Fruit fly (Drosophila melanogaster) whole organism, embryonic: Measurements from ENCODE around the gene SPH93.
A peak's percentile ranks its signal among the peaks of the same experiment; 100 is the strongest.

ENCODE experiments used
- Asciz ChIP-seq: fragments of 200-800 bp; sonication (Bioruptor generic); optimal IDR thresholded peaks from 2 replicates; lab custom pipeline; 2017; ENCODE audit warnings: missing biosample characterization, mild to moderate bottlenecking, missing genetic modification characterization, missing genetic modification reagents
- Atf6 ChIP-seq: fragments of 200-800 bp; sonication (Bioruptor generic); IDR thresholded peaks from 2 replicates; pipeline ENCODE4 v1.3.6; 2022; ENCODE audit warnings: missing biosample characterization, missing genetic modification characterization
- CG10979 ChIP-seq: fragments of 200-800 bp; sonication (Bioruptor generic); optimal IDR thresholded peaks from 2 replicates; lab custom pipeline; 2018; ENCODE audit warnings: missing biosample characterization, mild to moderate bottlenecking, missing genetic modification characterization, moderate library complexity
- CG11398 ChIP-seq: fragments of 200-800 bp; sonication (Bioruptor generic); optimal IDR thresholded peaks from 2 replicates; lab custom pipeline; 2016; ENCODE audit warnings: missing biosample characterization, missing genetic modification characterization
- CG12071 ChIP-seq: fragments of 200-800 bp; sonication (Bioruptor generic); optimal IDR thresholded peaks from 3 replicates; lab custom pipeline; 2018; ENCODE audit warnings: missing biosample characterization, mild to moderate bottlenecking, missing genetic modification characterization
- CG12104 ChIP-seq: fragments of 200-800 bp; sonication (Bioruptor generic); optimal IDR thresholded peaks from 3 replicates; lab custom pipeline; 2016; ENCODE audit warnings: missing biosample characterization, missing genetic modification characterization
- CG12659 ChIP-seq: fragments of 200-800 bp; sonication (Bioruptor generic); optimal IDR thresholded peaks from 3 replicates; lab custom pipeline; 2017; ENCODE audit warnings: mild to moderate bottlenecking, missing biosample characterization, missing genetic modification reagents, missing genetic modification characterization
- CG1529 ChIP-seq: fragments of 200-800 bp; sonication (Bioruptor generic); optimal IDR thresholded peaks from 3 replicates; lab custom pipeline; 2018; ENCODE audit warnings: missing biosample characterization, missing genetic modification characterization
- CG16779 ChIP-seq: fragments of 200-800 bp; sonication (Bioruptor generic); IDR thresholded peaks from 2 replicates; pipeline ENCODE4 v1.3.6; 2022; ENCODE audit warnings: missing biosample characterization, missing genetic modification characterization
- CG16813 ChIP-seq: fragments of 200-800 bp; sonication (Bioruptor generic); IDR thresholded peaks from 3 replicates; pipeline ENCODE4 v1.3.6; 2022; ENCODE audit warnings: missing biosample characterization, missing genetic modification characterization; ENCODE audit not compliant: partially characterized antibody
- CG17328 ChIP-seq: fragments of 200-800 bp; sonication (Bioruptor generic); IDR thresholded peaks from 2 replicates; pipeline ENCODE4 v1.3.6; 2022; ENCODE audit warnings: missing biosample characterization, missing genetic modification characterization
- CG18476 ChIP-seq: fragments of 200-800 bp; sonication (Bioruptor generic); optimal IDR thresholded peaks from 2 replicates; lab custom pipeline; 2016; ENCODE audit warnings: missing biosample characterization, mild to moderate bottlenecking, missing genetic modification characterization
- CG18599 ChIP-seq: fragments of 200-800 bp; sonication (Bioruptor generic); optimal IDR thresholded peaks from 3 replicates; lab custom pipeline; 2017; ENCODE audit warnings: missing biosample characterization, missing genetic modification characterization, mild to moderate bottlenecking, moderate library complexity, missing genetic modification reagents
- CG2120 ChIP-seq: fragments of 200-800 bp; sonication (Bioruptor generic); optimal IDR thresholded peaks from 3 replicates; lab custom pipeline; 2016; ENCODE audit warnings: missing biosample characterization, missing genetic modification characterization
- CG30020 ChIP-seq: fragments of 200-800 bp; optimal IDR thresholded peaks from 2 replicates; lab custom pipeline; 2019; ENCODE audit warnings: missing biosample characterization, mild to moderate bottlenecking, missing genetic modification characterization, moderate library complexity
- CG3407 ChIP-seq: fragments of 200-800 bp; sonication (Bioruptor generic); optimal IDR thresholded peaks from 2 replicates; lab custom pipeline; 2018; ENCODE audit warnings: missing biosample characterization, mild to moderate bottlenecking, missing genetic modification characterization
- CG3838 ChIP-seq: fragments of 200-800 bp; sonication (Bioruptor generic); optimal IDR thresholded peaks from 3 replicates; lab custom pipeline; 2016; ENCODE audit warnings: missing biosample characterization, missing genetic modification characterization
- CG5180 ChIP-seq: fragments of 200-800 bp; sonication (Bioruptor generic); optimal IDR thresholded peaks from 3 replicates; lab custom pipeline; 2017; ENCODE audit warnings: missing biosample characterization, missing genetic modification characterization, mild to moderate bottlenecking, moderate library complexity, missing genetic modification reagents
- CG6765 ChIP-seq: fragments of 200-800 bp; sonication (Bioruptor generic); optimal IDR thresholded peaks from 3 replicates; lab custom pipeline; 2017; ENCODE audit warnings: missing biosample characterization, mild to moderate bottlenecking, missing genetic modification characterization
- CG7556 ChIP-seq: fragments of 200-800 bp; sonication (Bioruptor generic); optimal IDR thresholded peaks from 2 replicates; lab custom pipeline; 2017; ENCODE audit warnings: missing biosample characterization, mild to moderate bottlenecking, missing genetic modification characterization
- CG9215 ChIP-seq: fragments of 200-800 bp; sonication (Bioruptor generic); IDR thresholded peaks from 2 replicates; pipeline ENCODE4 v1.3.6; 2022; ENCODE audit warnings: missing biosample characterization, missing genetic modification characterization
- CG9817 ChIP-seq: fragments of 200-800 bp; sonication (Bioruptor generic); optimal IDR thresholded peaks from 2 replicates; lab custom pipeline; 2018; ENCODE audit warnings: missing biosample characterization, mild to moderate bottlenecking, missing genetic modification characterization, moderate library complexity
- CG9876 ChIP-seq: fragments of 200-800 bp; sonication (Bioruptor generic); optimal IDR thresholded peaks from 2 replicates; lab custom pipeline; 2016; ENCODE audit warnings: missing biosample characterization, missing genetic modification characterization
- Ets65A ChIP-seq: fragments of 200-800 bp; sonication (Bioruptor generic); peaks from one replicate; lab custom pipeline; 2016; ENCODE audit warnings: missing biosample characterization, missing genetic modification characterization
- HLH4C ChIP-seq: fragments of 200-800 bp; sonication (Bioruptor generic); IDR thresholded peaks from 3 replicates; pipeline ENCODE4 v1.3.6; 2022; ENCODE audit warnings: missing biosample characterization, missing genetic modification characterization; ENCODE audit not compliant: partially characterized antibody
- Hmx ChIP-seq: fragments of 200-800 bp; sonication (Bioruptor generic); optimal IDR thresholded peaks from 2 replicates; lab custom pipeline; 2016; ENCODE audit warnings: missing biosample characterization, missing genetic modification characterization
- Hr3 ChIP-seq: fragments of 200-800 bp; sonication (Bioruptor generic); optimal IDR thresholded peaks from 3 replicates; lab custom pipeline; 2016; ENCODE audit warnings: missing biosample characterization, missing genetic modification characterization
- Hr39 ChIP-seq: fragments of >200 bp; optimal IDR thresholded peaks from 2 replicates; lab custom pipeline; 2017
- Hr51 ChIP-seq, 2 experiments: fragments of 200-800 bp; sonication (Bioruptor generic); optimal IDR thresholded peaks; 2 replicates in 1 of 2; 3 replicates in 1 of 2; lab custom pipeline; 2016 to 2018; ENCODE audit warnings: missing biosample characterization in 2 of 2, missing genetic modification characterization in 2 of 2, mild to moderate bottlenecking in 1 of 2, moderate library complexity in 1 of 2
- Lhr ChIP-seq: fragments of 200-800 bp; sonication (Bioruptor generic); optimal IDR thresholded peaks from 3 replicates; lab custom pipeline; 2017; ENCODE audit warnings: mild to moderate bottlenecking, missing biosample characterization, missing genetic modification reagents, missing genetic modification characterization
- MESR4 ChIP-seq: fragments of 200-800 bp; sonication (Bioruptor generic); optimal IDR thresholded peaks from 2 replicates; lab custom pipeline; 2018; ENCODE audit warnings: missing biosample characterization, mild to moderate bottlenecking, missing genetic modification characterization, moderate library complexity
- Mad ChIP-seq: fragments of 200-800 bp; sonication (Bioruptor generic); optimal IDR thresholded peaks from 2 replicates; lab custom pipeline; 2016; ENCODE audit warnings: missing biosample characterization, missing genetic modification characterization
- Scr ChIP-seq: fragments of 200-800 bp; sonication (Bioruptor generic); IDR thresholded peaks from 2 replicates; pipeline ENCODE4 v1.3.6; 2022; ENCODE audit warnings: missing biosample characterization, missing genetic modification characterization; ENCODE audit not compliant: partially characterized antibody
- Sox102F ChIP-seq: fragments of 200-800 bp; sonication (Bioruptor generic); optimal IDR thresholded peaks from 2 replicates; lab custom pipeline; 2018; ENCODE audit warnings: missing biosample characterization, mild to moderate bottlenecking, missing genetic modification characterization, moderate library complexity
- Spps ChIP-seq: fragments of 200-800 bp; sonication (Bioruptor generic); optimal IDR thresholded peaks from 2 replicates; lab custom pipeline; 2018; ENCODE audit warnings: missing biosample characterization, mild to moderate bottlenecking, missing genetic modification characterization
- amos ChIP-seq: fragments of 200-800 bp; sonication (Bioruptor generic); IDR thresholded peaks from 2 replicates; pipeline ENCODE4 v1.3.6; 2022; ENCODE audit warnings: missing biosample characterization, missing genetic modification characterization; ENCODE audit not compliant: partially characterized antibody
- bbx ChIP-seq: fragments of 200-800 bp; sonication (Bioruptor generic); IDR thresholded peaks from 2 replicates; pipeline ENCODE4 v1.3.6; 2022; ENCODE audit warnings: missing biosample characterization, missing genetic modification characterization; ENCODE audit not compliant: partially characterized antibody
- btn ChIP-seq: fragments of 200-800 bp; sonication (Bioruptor generic); optimal IDR thresholded peaks from 2 replicates; lab custom pipeline; 2016; ENCODE audit warnings: missing biosample characterization, missing genetic modification characterization
- cas ChIP-seq: fragments of 200-800 bp; sonication (Bioruptor generic); IDR thresholded peaks from 2 replicates; pipeline ENCODE4 v1.3.6; 2022; ENCODE audit warnings: missing biosample characterization, missing genetic modification characterization
- crc ChIP-seq: fragments of 200-800 bp; sonication (Bioruptor generic); optimal IDR thresholded peaks from 2 replicates; lab custom pipeline; 2016; ENCODE audit warnings: missing biosample characterization, missing genetic modification characterization
- crol ChIP-seq: fragments of 200-800 bp; sonication (Bioruptor generic); IDR thresholded peaks from 2 replicates; pipeline ENCODE4 v1.3.6; 2022; ENCODE audit warnings: missing biosample characterization, missing genetic modification characterization
- eyg ChIP-seq: fragments of 200-800 bp; sonication (Bioruptor generic); optimal IDR thresholded peaks from 3 replicates; lab custom pipeline; 2016; ENCODE audit warnings: missing biosample characterization, missing genetic modification characterization
- gcm ChIP-seq: fragments of 200-800 bp; sonication (Bioruptor generic); optimal IDR thresholded peaks from 2 replicates; lab custom pipeline; 2019; ENCODE audit warnings: missing biosample characterization, mild to moderate bottlenecking, missing genetic modification characterization, moderate library complexity
- gro ChIP-seq: fragments of 200-800 bp; sonication (Bioruptor generic); optimal IDR thresholded peaks from 2 replicates; lab custom pipeline; 2016; ENCODE audit warnings: missing biosample characterization, missing genetic modification characterization
- gt ChIP-seq: fragments of 200-800 bp; sonication (Bioruptor generic); IDR thresholded peaks from 2 replicates; pipeline ENCODE4 v1.3.6; 2022; ENCODE audit warnings: missing biosample characterization, missing genetic modification characterization
- mld ChIP-seq: fragments of 200-800 bp; sonication (Bioruptor generic); IDR thresholded peaks from 3 replicates; pipeline ENCODE4 v1.3.6; 2022; ENCODE audit warnings: missing biosample characterization, missing genetic modification characterization; ENCODE audit not compliant: partially characterized antibody
- sob ChIP-seq: fragments of 200-800 bp; sonication (Bioruptor generic); IDR thresholded peaks from 2 replicates; pipeline ENCODE4 v1.3.6; 2022; ENCODE audit warnings: missing biosample characterization, missing genetic modification characterization
- stwl ChIP-seq: fragments of 200-800 bp; sonication (Bioruptor generic); optimal IDR thresholded peaks from 3 replicates; lab custom pipeline; 2018; ENCODE audit warnings: missing biosample characterization, mild to moderate bottlenecking, missing genetic modification characterization, moderate library complexity
- unc-4 ChIP-seq: fragments of 200-800 bp; sonication (Bioruptor generic); IDR thresholded peaks from 2 replicates; pipeline ENCODE4 v1.3.6; 2022; ENCODE audit warnings: missing biosample characterization, missing genetic modification characterization; ENCODE audit not compliant: partially characterized antibody
- zf30C ChIP-seq: fragments of 200-800 bp; sonication (Bioruptor generic); optimal IDR thresholded peaks from 3 replicates; lab custom pipeline; 2018; ENCODE audit warnings: missing biosample characterization, mild to moderate bottlenecking, missing genetic modification characterization

The SPH93 gene

dm6 chr2L:17484174-17484573 is 28.5 kb upstream of the SPH93 start, which contains the start of the genes GCS2beta and CG5131 (continued):
- TF ChIP-seq CG9876 (peak; percentile 96), CG3838 (GFP tag; lab: Kevin White, UChicago) (peak; percentile 71), HLH4C (GFP tag; lab: Robert Waterston, UW) (peak; percentile 88), Spps (peak; percentile 56), gcm (GFP tag; lab: Kevin White, UChicago) (peak; percentile 80), stwl (tag; lab: Kevin White, UChicago) (peak; percentile 79), CG12071 (GFP tag; lab: Kevin White, UChicago) (peak; percentile 82), eyg (peak; percentile 92), sob (peak; percentile 96), btn (GFP tag; lab: Kevin White, UChicago) (peak; percentile 62), Ets65A (peak; percentile 100), CG10979 (peak; percentile 78), CG3407 (GFP tag; lab: Kevin White, UChicago) (peak; percentile 78), CG18476 (GFP tag; lab: Kevin White, UChicago) (peak; percentile 89), CG5180 (GFP tag; lab: Kevin White, UChicago) (peak; percentile 50), crc (GFP tag; lab: Kevin White, UChicago) (peak; percentile 92), Atf6 (peak; percentile 93), Hmx (GFP tag; lab: Kevin White, UChicago) (peak; percentile 86), CG7556 (GFP tag; lab: Kevin White, UChicago) (peak; percentile 87), bbx (GFP tag; lab: Robert Waterston, UW) (peak; percentile 77), Hr39 (lab: Kevin White, UChicago) (no peak), CG2120 (GFP tag; lab: Kevin White, UChicago) (peak; percentile 98), CG9817 (peak; percentile 96), Hr3 (GFP tag; lab: Kevin White, UChicago) (peak; percentile 94), unc-4 (GFP tag; lab: Robert Waterston, UW) (peak; percentile 88), CG9215 (GFP tag; lab: Robert Waterston, UW) (peak; percentile 94), Lhr (GFP tag; lab: Kevin White, UChicago) (peak; percentile 74), CG6765 (peak; percentile 73), amos (GFP tag; lab: Robert Waterston, UW) (peak; percentile 85), cas (GFP tag; lab: Robert Waterston, UW) (peak; percentile 87), CG17328 (peak; percentile 90), gt (peak; percentile 75), CG12104 (GFP tag; lab: Kevin White, UChicago) (peak; percentile 88), Scr (GFP tag; lab: Robert Waterston, UW) (peak; percentile 93), gro (GFP tag; lab: Kevin White, UChicago) (peak; percentile 97), Sox102F (GFP tag; lab: Kevin White, UChicago) (peak; percentile 93), zf30C (GFP tag; lab: Kevin White, UChicago) (no peak), CG1529 (GFP tag; lab: Kevin White, UChicago) (peak; percentile 77), CG12659 (GFP tag; lab: Kevin White, UChicago) (peak; percentile 95), Mad (peak; percentile 97), Hr51 (GFP tag; optimal IDR thresholded peaks at IDR 0.05; lab: Kevin White, UChicago) (peak; percentile 90 to 95), CG30020 (tag; lab: Kevin White, UChicago) (peak; percentile 66), crol (GFP tag; lab: Robert Waterston, UW) (peak; percentile 41; the same call in 1 of the 2 replicates), CG11398 (GFP tag; lab: Kevin White, UChicago) (peak; percentile 92), CG16813 (peak; percentile 94), MESR4 (GFP tag; lab: Kevin White, UChicago) (peak; percentile 60), mld (peak; percentile 55; the same call in 1 of the 3 replicates), Asciz (GFP tag; lab: Kevin White, UChicago) (peak; percentile 70), CG18599 (GFP tag; lab: Kevin White, UChicago) (peak; percentile 92), CG16779 (peak; percentile 91)
